Fruit fly (Drosophila melanogaster) whole organism, embryonic: Measurements from ENCODE around the gene wb.

Experiments used
- Bdp1 ChIP-seq: fragments of 200-800 bp; sonication (Bioruptor generic); optimal IDR thresholded peaks from 3 replicates; lab custom pipeline; 2016; ENCODE audit warnings: missing biosample characterization, missing genetic modification characterization
- CG10431 ChIP-seq: fragments of 200-800 bp; sonication (Bioruptor generic); optimal IDR thresholded peaks from 3 replicates; lab custom pipeline; 2018; ENCODE audit warnings: missing biosample characterization, mild to moderate bottlenecking, missing genetic modification characterization
- CG10462 ChIP-seq: fragments of 200-800 bp; sonication (Bioruptor generic); optimal IDR thresholded peaks from 2 replicates; lab custom pipeline; 2016; ENCODE audit warnings: missing biosample characterization, missing genetic modification characterization
- CG10543 ChIP-seq: fragments of 200-800 bp; sonication (Bioruptor generic); optimal IDR thresholded peaks from 3 replicates; lab custom pipeline; 2017; ENCODE audit warnings: missing biosample characterization, mild to moderate bottlenecking, missing genetic modification characterization, moderate library complexity
- CG11504 ChIP-seq: fragments of 200-800 bp; sonication (Bioruptor generic); optimal IDR thresholded peaks from 3 replicates; lab custom pipeline; 2019; ENCODE audit warnings: missing biosample characterization, mild to moderate bottlenecking, missing genetic modification characterization, moderate library complexity
- CG14014 ChIP-seq: fragments of 200-800 bp; sonication (Bioruptor generic); IDR thresholded peaks from 2 replicates; pipeline ENCODE4 v1.3.6; 2022; ENCODE audit warnings: missing biosample characterization, missing genetic modification characterization
- CG15479 ChIP-seq: fragments of 200-800 bp; sonication (Bioruptor generic); optimal IDR thresholded peaks from 3 replicates; lab custom pipeline; 2019; ENCODE audit warnings: missing biosample characterization, mild to moderate bottlenecking, missing genetic modification characterization, moderate library complexity
- CG1832 ChIP-seq: fragments of 200-800 bp; sonication (Bioruptor generic); optimal IDR thresholded peaks from 2 replicates; lab custom pipeline; 2017; ENCODE audit warnings: missing biosample characterization, mild to moderate bottlenecking, missing genetic modification characterization, inconsistent platforms
- CG30431 ChIP-seq: fragments of 200-800 bp; sonication (Bioruptor generic); optimal IDR thresholded peaks from 2 replicates; lab custom pipeline; 2017; ENCODE audit warnings: missing biosample characterization, missing genetic modification characterization
- CG32532 ChIP-seq: fragments of 200-800 bp; sonication (Bioruptor generic); IDR thresholded peaks from 2 replicates; pipeline ENCODE4 v1.3.6; 2022; ENCODE audit warnings: missing biosample characterization, missing genetic modification characterization
- CG4707 ChIP-seq: fragments of 200-800 bp; sonication (Bioruptor generic); optimal IDR thresholded peaks from 2 replicates; lab custom pipeline; 2018; ENCODE audit warnings: missing biosample characterization, mild to moderate bottlenecking, missing genetic modification characterization, moderate library complexity
- CG4730 ChIP-seq: fragments of 200-800 bp; sonication (Bioruptor generic); IDR thresholded peaks from 2 replicates; pipeline ENCODE4 v1.3.6; 2022; ENCODE audit warnings: missing biosample characterization, missing genetic modification characterization
- CG6254 ChIP-seq: fragments of 200-800 bp; sonication (Bioruptor generic); optimal IDR thresholded peaks from 3 replicates; lab custom pipeline; 2017; ENCODE audit warnings: mild to moderate bottlenecking, missing biosample characterization, missing genetic modification reagents, missing genetic modification characterization
- CG7786 ChIP-seq: fragments of 200-800 bp; sonication (Bioruptor generic); optimal IDR thresholded peaks from 2 replicates; lab custom pipeline; 2016; ENCODE audit warnings: missing biosample characterization, missing genetic modification characterization
- CG7928 ChIP-seq: fragments of 200-800 bp; sonication (Bioruptor generic); optimal IDR thresholded peaks from 2 replicates; lab custom pipeline; 2017; ENCODE audit warnings: missing biosample characterization, mild to moderate bottlenecking, missing genetic modification characterization
- CG8290 ChIP-seq, 3 experiments: fragments of 200-800 bp; sonication (Bioruptor generic); optimal IDR thresholded peaks; 2 replicates each; lab custom pipeline; 2016 to 2019; ENCODE audit warnings: missing biosample characterization in 3 of 3, missing genetic modification characterization in 3 of 3, mild to moderate bottlenecking in 2 of 3, moderate library complexity in 1 of 3
- CG8924 ChIP-seq: fragments of 200-800 bp; optimal IDR thresholded peaks from 3 replicates; lab custom pipeline; 2019; ENCODE audit warnings: missing biosample characterization, mild to moderate bottlenecking, missing genetic modification characterization, moderate library complexity
- CG9876 ChIP-seq: fragments of 200-800 bp; sonication (Bioruptor generic); optimal IDR thresholded peaks from 2 replicates; lab custom pipeline; 2016; ENCODE audit warnings: missing biosample characterization, missing genetic modification characterization
- CrebB ChIP-seq: fragments of 200-800 bp; sonication (Bioruptor generic); optimal IDR thresholded peaks from 3 replicates; lab custom pipeline; 2018; ENCODE audit warnings: missing biosample characterization, mild to moderate bottlenecking, missing genetic modification characterization
- D19B ChIP-seq: fragments of 200-800 bp; sonication (Bioruptor generic); optimal IDR thresholded peaks from 2 replicates; lab custom pipeline; 2017; ENCODE audit warnings: missing biosample characterization, mild to moderate bottlenecking, missing genetic modification characterization
- Ets65A ChIP-seq: fragments of 200-800 bp; sonication (Bioruptor generic); peaks from one replicate; lab custom pipeline; 2016; ENCODE audit warnings: missing biosample characterization, missing genetic modification characterization
- Meics ChIP-seq: fragments of 200-800 bp; sonication (Bioruptor generic); optimal IDR thresholded peaks from 2 replicates; lab custom pipeline; 2017; ENCODE audit warnings: missing biosample characterization, mild to moderate bottlenecking, missing genetic modification characterization
- Myb ChIP-seq: fragments of 200-800 bp; sonication (Bioruptor generic); optimal IDR thresholded peaks from 2 replicates; lab custom pipeline; 2016; ENCODE audit warnings: missing biosample characterization, missing genetic modification characterization
- NC2β ChIP-seq: fragments of 200-800 bp; sonication (Bioruptor generic); optimal IDR thresholded peaks from 2 replicates; lab custom pipeline; 2016; ENCODE audit warnings: missing biosample characterization, missing genetic modification characterization
- Six4 ChIP-seq: fragments of 200-800 bp; sonication (Bioruptor generic); optimal IDR thresholded peaks from 2 replicates; lab custom pipeline; 2016; ENCODE audit warnings: missing biosample characterization, missing genetic modification characterization
- Sox102F ChIP-seq: fragments of 200-800 bp; sonication (Bioruptor generic); optimal IDR thresholded peaks from 2 replicates; lab custom pipeline; 2018; ENCODE audit warnings: missing biosample characterization, mild to moderate bottlenecking, missing genetic modification characterization, moderate library complexity
- Spps ChIP-seq: fragments of 200-800 bp; sonication (Bioruptor generic); optimal IDR thresholded peaks from 2 replicates; lab custom pipeline; 2018; ENCODE audit warnings: missing biosample characterization, mild to moderate bottlenecking, missing genetic modification characterization
- Taf1 ChIP-seq: fragments of 200-800 bp; sonication (Bioruptor generic); IDR thresholded peaks from 2 replicates; pipeline ENCODE4 v1.3.6; 2022; ENCODE audit warnings: missing biosample characterization, missing genetic modification characterization
- Usf ChIP-seq: fragments of 200-800 bp; sonication (Bioruptor generic); optimal IDR thresholded peaks from 2 replicates; lab custom pipeline; 2017; ENCODE audit warnings: missing genotype, missing biosample characterization, missing genetic modification characterization
- Vsx1 ChIP-seq: fragments of 200-800 bp; sonication (Bioruptor generic); optimal IDR thresholded peaks from 2 replicates; lab custom pipeline; 2017; ENCODE audit warnings: missing biosample characterization, mild to moderate bottlenecking, missing genetic modification characterization, missing genetic modification reagents
- al ChIP-seq: fragments of 200-800 bp; sonication (Bioruptor generic); IDR thresholded peaks from 2 replicates; pipeline ENCODE4 v1.3.6; 2022; ENCODE audit warnings: missing biosample characterization, missing genetic modification characterization
- aop ChIP-seq: fragments of 200-800 bp; sonication (Bioruptor generic); IDR thresholded peaks from 2 replicates; pipeline ENCODE4 v1.3.6; 2022; ENCODE audit warnings: missing biosample characterization, missing genetic modification characterization
- corto ChIP-seq: fragments of 200-800 bp; sonication (Bioruptor generic); optimal IDR thresholded peaks from 2 replicates; lab custom pipeline; 2016; ENCODE audit warnings: missing biosample characterization, mild to moderate bottlenecking, missing genetic modification characterization, moderate library complexity
- dm ChIP-seq: fragments of 200-800 bp; sonication (Bioruptor generic); optimal IDR thresholded peaks from 3 replicates; lab custom pipeline; 2016; ENCODE audit warnings: missing biosample characterization, missing genetic modification characterization
- ftz-f1 ChIP-seq: fragments of 200-800 bp; sonication (Bioruptor generic); optimal IDR thresholded peaks from 2 replicates; lab custom pipeline; 2016; ENCODE audit warnings: missing biosample characterization, missing genetic modification characterization
- grn ChIP-seq: fragments of 200-800 bp; sonication (Bioruptor generic); optimal IDR thresholded peaks from 3 replicates; lab custom pipeline; 2017; ENCODE audit warnings: missing biosample characterization, missing genetic modification characterization
- ind ChIP-seq: fragments of 200-800 bp; sonication (Bioruptor generic); optimal IDR thresholded peaks from 3 replicates; lab custom pipeline; 2016; ENCODE audit warnings: missing biosample characterization, missing genetic modification characterization
- insv ChIP-seq, 2 experiments: fragments of 200-800 bp; sonication (Bioruptor generic); optimal IDR thresholded peaks; 3 replicates each; lab custom pipeline; 2016 to 2018; ENCODE audit warnings: missing biosample characterization in 2 of 2, missing genetic modification characterization in 2 of 2
- inv ChIP-seq: fragments of 200-800 bp; sonication (Bioruptor generic); IDR thresholded peaks from 2 replicates; pipeline ENCODE4 v1.3.6; 2022; ENCODE audit warnings: missing biosample characterization, missing genetic modification characterization; ENCODE audit not compliant: partially characterized antibody
- nerfin-2 ChIP-seq: fragments of 200-800 bp; sonication (Bioruptor generic); IDR thresholded peaks from 2 replicates; pipeline ENCODE4 v1.3.6; 2022; ENCODE audit warnings: missing biosample characterization, missing genetic modification characterization; ENCODE audit not compliant: partially characterized antibody
- pho ChIP-seq: fragments of 200-800 bp; sonication (Bioruptor generic); optimal IDR thresholded peaks from 2 replicates; lab custom pipeline; 2016; ENCODE audit warnings: missing biosample characterization, missing genetic modification characterization
- psq ChIP-seq: fragments of 200-800 bp; sonication (Bioruptor generic); optimal IDR thresholded peaks from 2 replicates; lab custom pipeline; 2017; ENCODE audit warnings: missing biosample characterization, missing genetic modification characterization
- ro ChIP-seq: fragments of 200-800 bp; sonication (Bioruptor generic); IDR thresholded peaks from 2 replicates; pipeline ENCODE4 v1.3.6; 2022; ENCODE audit warnings: missing biosample characterization, missing genetic modification characterization
- run ChIP-seq: fragments of 200-800 bp; sonication (Bioruptor generic); optimal IDR thresholded peaks from 3 replicates; lab custom pipeline; 2018; ENCODE audit warnings: missing biosample characterization, mild to moderate bottlenecking, missing genetic modification characterization
- schlank ChIP-seq: fragments of 200-800 bp; sonication (Bioruptor generic); optimal IDR thresholded peaks from 2 replicates; lab custom pipeline; 2018; ENCODE audit warnings: missing biosample characterization, mild to moderate bottlenecking, missing genetic modification characterization
- sens ChIP-seq: fragments of 200-800 bp; sonication (Bioruptor generic); peaks from one replicate; lab custom pipeline; 2016; ENCODE audit warnings: missing biosample characterization, missing genetic modification characterization
- tio ChIP-seq: fragments of 200-800 bp; sonication (Bioruptor generic); optimal IDR thresholded peaks from 2 replicates; lab custom pipeline; 2017; ENCODE audit warnings: missing biosample characterization, missing genetic modification characterization, inconsistent platforms
- twi ChIP-seq: fragments of 200-800 bp; optimal IDR thresholded peaks from 2 replicates; lab custom pipeline; 2019; ENCODE audit warnings: missing biosample characterization, mild to moderate bottlenecking, missing genetic modification characterization, moderate library complexity
- usp ChIP-seq: fragments of >200 bp; optimal IDR thresholded peaks from 2 replicates; lab custom pipeline; 2017; ENCODE audit warnings: missing biosample characterization, missing genetic modification characterization
- zfh1 ChIP-seq: fragments of 200-800 bp; sonication (Bioruptor generic); IDR thresholded peaks from 3 replicates; pipeline ENCODE4 v1.3.6; 2022; ENCODE audit warnings: missing biosample characterization, missing genetic modification characterization

Gene wb

dm6 chr2L:14369933-14370776 is 107.3 kb downstream of the wb start (continued):
- no peak for TF ChIP-seq al (GFP tag; lab: Robert Waterston, UW)
- TF ChIP-seq CG8290 (GFP tag; optimal IDR thresholded peaks at IDR 0.05; lab: Kevin White, UChicago), result no peak
- peak in 1 of 2 experiments; percentile 35 for TF ChIP-seq CG8290 (tag; optimal IDR thresholded peaks at IDR 0.05; lab: Kevin White, UChicago)
- TF ChIP-seq CG7928 (GFP tag; lab: Kevin White, UChicago), result no peak
- no peak for TF ChIP-seq psq (GFP tag; lab: Kevin White, UChicago)
- TF ChIP-seq zfh1, result peak; percentile 63
- no peak for TF ChIP-seq CG14014 (GFP tag; lab: Robert Waterston, UW)
- peak; percentile 4 for TF ChIP-seq twi (tag; lab: Kevin White, UChicago)
- TF ChIP-seq Usf (GFP tag; lab: Kevin White, UChicago), result no peak
- TF ChIP-seq Spps, result no peak
- TF ChIP-seq CG10431 (GFP tag; lab: Kevin White, UChicago), result no peak
- TF ChIP-seq CG32532 (GFP tag; lab: Robert Waterston, UW), result no peak
- TF ChIP-seq CG9876, result no peak
- TF ChIP-seq CG15479 (GFP tag; lab: Kevin White, UChicago), result no peak
- no peak for TF ChIP-seq CG8924 (tag; lab: Kevin White, UChicago)
- TF ChIP-seq CG4730, result peak; percentile 17; the same call in 1 of the 2 replicates
- TF ChIP-seq ind, result no peak
- TF ChIP-seq dm (GFP tag; lab: Kevin White, UChicago), result no peak
- peak; percentile 33 for TF ChIP-seq CG6254 (GFP tag; lab: Kevin White, UChicago)
- TF ChIP-seq D19B (GFP tag; lab: Kevin White, UChicago), result no peak
- TF ChIP-seq corto (GFP tag; lab: Kevin White, UChicago), result peak; percentile 91
- no peak for TF ChIP-seq CG10543
- no peak for TF ChIP-seq Bdp1 (GFP tag; lab: Kevin White, UChicago)
- TF ChIP-seq run (tag; lab: Kevin White, UChicago), result no peak
- TF ChIP-seq schlank (tag; lab: Kevin White, UChicago), result no peak
- TF ChIP-seq ftz-f1 (GFP tag; lab: Kevin White, UChicago), result no peak
- TF ChIP-seq Taf1 (GFP tag; lab: Robert Waterston, UW), result no peak
- peak; percentile 58 for TF ChIP-seq CG11504 (tag; lab: Kevin White, UChicago)
- no peak for TF ChIP-seq pho
- TF ChIP-seq CG10462, result no peak
- TF ChIP-seq ro (GFP tag; lab: Robert Waterston, UW), result no peak
- TF ChIP-seq CG4707, result no peak
- no peak for TF ChIP-seq Six4 (GFP tag; lab: Kevin White, UChicago)
- no peak for TF ChIP-seq Meics
- TF ChIP-seq tio (GFP tag; lab: Kevin White, UChicago), result peak; percentile 36
- TF ChIP-seq Myb (GFP tag; lab: Kevin White, UChicago), result no peak
- no peak for TF ChIP-seq grn (GFP tag; lab: Kevin White, UChicago)
- no peak for TF ChIP-seq CrebB (tag; lab: Kevin White, UChicago)
- TF ChIP-seq aop, result no peak
- TF ChIP-seq CG1832, result no peak
- no peak for TF ChIP-seq insv (GFP tag; optimal IDR thresholded peaks at IDR 0.05; lab: Kevin White, UChicago)
- TF ChIP-seq sens (GFP tag; lab: Kevin White, UChicago), result peak; percentile 93
- TF ChIP-seq Vsx1 (GFP tag; lab: Kevin White, UChicago), result no peak
- TF ChIP-seq CG30431 (GFP tag; lab: Kevin White, UChicago), result peak; percentile 3
- TF ChIP-seq NC2β (GFP tag; lab: Kevin White, UChicago), result no peak
- no peak for TF ChIP-seq usp
- TF ChIP-seq nerfin-2 (GFP tag; lab: Robert Waterston, UW), result no peak
- no peak for TF ChIP-seq inv
- peak; percentile 44 for TF ChIP-seq Sox102F (GFP tag; lab: Kevin White, UChicago)
- no peak for TF ChIP-seq CG7786 (GFP tag; lab: Kevin White, UChicago)
- TF ChIP-seq Ets65A (GFP tag; lab: Kevin White, UChicago), result no peak
